Fruit fly (Drosophila melanogaster) whole organism, prepupa: ENCODE measurements around the gene Rab11.

Experiments used
- CG10631 ChIP-seq: fragments of 200-800 bp; sonication (Bioruptor generic); optimal IDR thresholded peaks from 2 replicates; lab custom pipeline; 2016; ENCODE audit warnings: missing biosample characterization, missing genetic modification characterization
- CG1621 ChIP-seq: fragments of 200-800 bp; sonication (Bioruptor generic); optimal IDR thresholded peaks from 3 replicates; lab custom pipeline; 2018; ENCODE audit warnings: missing biosample characterization, mild to moderate bottlenecking, missing genetic modification characterization
- CG32006 ChIP-seq: fragments of 200-800 bp; sonication (Bioruptor generic); optimal IDR thresholded peaks from 3 replicates; lab custom pipeline; 2017; ENCODE audit warnings: missing biosample characterization, mild to moderate bottlenecking, missing genetic modification characterization
- CG6854 ChIP-seq: fragments of 200-800 bp; sonication (Bioruptor generic); optimal IDR thresholded peaks from 2 replicates; lab custom pipeline; 2017; ENCODE audit warnings: missing biosample characterization, mild to moderate bottlenecking, missing genetic modification characterization
- CG8119 ChIP-seq: fragments of 200-800 bp; sonication (Bioruptor generic); IDR thresholded peaks from 3 replicates; pipeline ENCODE4 v1.3.6; 2022; ENCODE audit warnings: missing biosample characterization, missing genetic modification characterization
- CG8632 ChIP-seq: fragments of 200-800 bp; sonication (Bioruptor generic); optimal IDR thresholded peaks from 3 replicates; lab custom pipeline; 2016; ENCODE audit warnings: missing biosample characterization, missing genetic modification characterization
- Ets96B ChIP-seq: fragments of 200-800 bp; optimal IDR thresholded peaks from 2 replicates; lab custom pipeline; 2019; ENCODE audit warnings: missing biosample characterization, mild to moderate bottlenecking, missing genetic modification characterization, moderate library complexity
- Hr39 ChIP-seq: fragments of 200-800 bp; sonication (Bioruptor generic); optimal IDR thresholded peaks from 2 replicates; lab custom pipeline; 2016; ENCODE audit warnings: missing biosample characterization, missing genetic modification characterization
- Met ChIP-seq: fragments of 200-800 bp; sonication (Bioruptor generic); optimal IDR thresholded peaks from 3 replicates; lab custom pipeline; 2016; ENCODE audit warnings: missing biosample characterization, missing genetic modification characterization
- Smox ChIP-seq: fragments of 200-800 bp; sonication (Bioruptor generic); optimal IDR thresholded peaks from 3 replicates; lab custom pipeline; 2016; ENCODE audit warnings: missing biosample characterization, missing genetic modification characterization
- acj6 ChIP-seq: fragments of 200-800 bp; sonication (Bioruptor generic); optimal IDR thresholded peaks from 3 replicates; lab custom pipeline; 2016; ENCODE audit warnings: missing biosample characterization, missing genetic modification characterization
- esn ChIP-seq: fragments of 200-800 bp; sonication (Bioruptor generic); optimal IDR thresholded peaks from 2 replicates; lab custom pipeline; 2016; ENCODE audit warnings: missing biosample characterization, mild to moderate bottlenecking, missing genetic modification characterization, moderate library complexity
- lz ChIP-seq: fragments of 200-800 bp; sonication (Bioruptor generic); optimal IDR thresholded peaks from 3 replicates; lab custom pipeline; 2016; ENCODE audit warnings: missing biosample characterization, missing genetic modification characterization
- vri ChIP-seq: fragments of 200-800 bp; sonication (Bioruptor generic); optimal IDR thresholded peaks from 3 replicates; lab custom pipeline; 2016; ENCODE audit warnings: missing biosample characterization, mild to moderate bottlenecking, missing genetic modification characterization

DNA sequence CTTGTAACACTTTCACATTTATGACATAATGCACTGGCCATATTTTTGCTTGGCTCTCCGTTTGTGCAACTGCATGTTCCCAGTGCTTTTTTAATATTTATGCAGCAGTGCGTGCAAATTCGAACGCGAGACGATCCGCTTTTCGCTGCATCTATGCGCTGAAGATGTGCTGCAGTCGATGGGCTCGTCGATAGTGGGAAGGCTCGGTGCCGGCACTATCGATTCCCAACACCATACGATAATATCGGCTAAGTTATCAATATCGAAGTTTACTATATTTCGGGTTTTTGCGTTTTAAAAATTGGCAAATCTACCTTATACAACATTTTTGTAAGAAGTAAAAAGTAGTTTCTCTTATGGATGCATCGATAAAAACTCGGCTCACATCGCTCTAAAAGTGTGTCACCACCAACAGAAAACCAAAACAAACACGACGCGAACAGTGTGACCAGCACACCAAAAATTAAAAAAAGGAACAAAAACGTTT lies 13.5 kb upstream of the Rab11 start, which contains the start of gene RhoGAP93B:
- TF ChIP-seq CG6854 (peak; percentile 34), esn (GFP tag; lab: Kevin White, UChicago) (peak; percentile 90), CG1621 (tag; lab: Kevin White, UChicago) (peak; percentile 55), CG10631 (GFP tag; lab: Kevin White, UChicago) (peak; percentile 86), acj6 (GFP tag; lab: Kevin White, UChicago) (peak; percentile 68), vri (GFP tag; lab: Kevin White, UChicago) (no peak), CG8119 (GFP tag; lab: Robert Waterston, UW) (peak; percentile 84), CG8632 (GFP tag; lab: Kevin White, UChicago) (peak; percentile 54), Smox (GFP tag; lab: Kevin White, UChicago) (no peak), Ets96B (tag; lab: Kevin White, UChicago) (peak; percentile 82), CG32006 (GFP tag; lab: Kevin White, UChicago) (peak; percentile 84), Met (GFP tag; lab: Kevin White, UChicago) (no peak), lz (GFP tag; lab: Kevin White, UChicago) (peak; percentile 84), Hr39 (GFP tag; lab: Kevin White, UChicago) (peak; percentile 82)
